Worm (Caenorhabditis elegans): ENCODE data around the gene kmo-1.

kmo-1 gene

DNA sequence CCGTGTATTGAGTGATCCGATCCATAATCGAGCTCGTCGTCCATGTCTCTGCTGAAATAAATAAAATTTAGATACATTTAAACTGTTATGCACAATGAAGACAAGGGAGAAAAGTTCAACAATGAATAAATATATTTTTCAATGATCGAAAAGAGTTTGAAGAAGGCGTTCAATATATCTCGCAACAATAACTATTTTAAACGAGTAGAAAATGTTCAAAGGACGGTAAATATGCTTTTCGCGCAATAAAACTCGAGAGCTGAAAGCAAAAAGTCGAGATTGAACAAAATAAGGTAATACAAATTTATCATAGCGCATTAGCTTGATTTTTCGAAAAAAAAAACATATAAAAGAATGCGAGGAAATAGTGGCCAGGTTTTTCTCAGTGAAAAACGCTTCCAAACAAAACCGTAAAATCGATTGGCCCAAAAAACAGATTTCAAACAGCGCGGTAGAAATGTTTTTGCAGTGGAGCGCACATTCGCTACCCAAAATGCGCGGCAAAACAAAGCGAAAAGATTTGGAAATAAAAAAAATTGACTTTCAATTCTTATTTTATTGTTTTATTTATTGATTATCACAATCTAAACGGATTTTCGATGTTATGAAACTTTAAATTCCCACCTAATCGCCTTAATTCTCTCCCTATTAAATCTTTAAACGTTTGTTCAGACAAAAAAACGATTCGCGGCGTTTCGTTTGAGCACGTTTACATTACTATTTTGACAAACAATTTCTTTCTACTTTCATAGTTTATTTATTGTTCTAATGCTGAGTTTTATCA lies 29.3 kb downstream of the kmo-1 start, which contains the start of the genes kup-1 and F10C2.4:
kup-1 (minus strand) TSS at position 51 of the 784 bp plus-strand sequence.
F10C2.4 (plus strand) TSS at position 734 of the 784 bp plus-strand sequence.
- TF ChIP-seq bed-3 (GFP tag; optimal IDR thresholded peaks at IDR 0.05) = no peak
- no peak for TF ChIP-seq pha-4 (tag; optimal IDR thresholded peaks at IDR 0.05)
- TF ChIP-seq M03D4.4 (tag; optimal IDR thresholded peaks at IDR 0.05) = no peak
- no peak for TF ChIP-seq unc-39 (tag; optimal IDR thresholded peaks at IDR 0.05)
- TF ChIP-seq lsy-2 (tag; optimal IDR thresholded peaks at IDR 0.05) = peak; percentile 39
- no peak for TF ChIP-seq tbx-8 (GFP tag; optimal IDR thresholded peaks at IDR 0.05)
- no peak for TF ChIP-seq zip-8 (tag; optimal IDR thresholded peaks at IDR 0.05)
- no peak for TF ChIP-seq nhr-12 (tag; optimal IDR thresholded peaks at IDR 0.05)
- no peak for TF ChIP-seq nhr-28 (tag; optimal IDR thresholded peaks at IDR 0.05)
- no peak for TF ChIP-seq unc-120 (tag; optimal IDR thresholded peaks at IDR 0.05; ENCODE audit: poor library complexity, severe bottlenecking)
- TF ChIP-seq snpc-4 (tag; optimal IDR thresholded peaks at IDR 0.05) = no peak
- no peak for TF ChIP-seq flh-1 (GFP tag; optimal IDR thresholded peaks at IDR 0.05)
- no peak for TF ChIP-seq blmp-1 (tag; optimal IDR thresholded peaks at IDR 0.05)
- TF ChIP-seq hlh-1 (tag; optimal IDR thresholded peaks at IDR 0.05) = no peak
- TF ChIP-seq ceh-39 (tag; optimal IDR thresholded peaks at IDR 0.05) = peak; percentile 61
- TF ChIP-seq mls-2 (tag; optimal IDR thresholded peaks at IDR 0.05) = no peak
- TF ChIP-seq mep-1 (tag; optimal IDR thresholded peaks at IDR 0.05) = peak; percentile 53
- TF ChIP-seq nhr-237 (tag; optimal IDR thresholded peaks at IDR 0.05) = peak; percentile 5
- TF ChIP-seq nhr-2 (tag; optimal IDR thresholded peaks at IDR 0.05) = peak; percentile 13
- no peak for TF ChIP-seq mab-5 (tag; optimal IDR thresholded peaks at IDR 0.05)
- no peak for TF ChIP-seq cnd-1 (tag; optimal IDR thresholded peaks at IDR 0.05)
- TF ChIP-seq lin-32 (GFP tag; optimal IDR thresholded peaks at IDR 0.05) = no peak

DNA sequence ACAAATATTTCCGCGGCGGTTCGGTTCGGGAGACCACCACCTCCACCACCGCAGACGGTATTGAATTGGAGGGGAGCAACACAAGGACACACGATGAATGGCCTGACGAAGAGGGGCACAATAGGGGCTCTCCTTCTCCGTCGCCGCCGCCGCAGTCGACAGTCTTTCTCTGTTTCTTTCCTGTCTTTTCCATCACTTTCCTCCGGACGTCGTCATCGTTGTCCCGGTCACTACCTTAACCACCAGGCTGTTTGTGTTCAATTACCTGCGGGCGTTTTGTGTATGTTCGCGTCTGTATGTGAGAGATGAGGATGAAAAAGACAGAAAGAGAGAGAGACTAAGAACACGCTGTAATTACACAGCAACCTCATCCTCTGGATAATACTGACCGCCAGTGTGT lies 30.6 kb downstream of the kmo-1 start:
- TF ChIP-seq mab-5 (tag; optimal IDR thresholded peaks at IDR 0.05) = no peak
- no peak for TF ChIP-seq unc-120 (tag; optimal IDR thresholded peaks at IDR 0.05; ENCODE audit: poor library complexity, severe bottlenecking)
- no peak for TF ChIP-seq blmp-1 (tag; optimal IDR thresholded peaks at IDR 0.05)
- peak; percentile 39 for TF ChIP-seq mls-2 (tag; optimal IDR thresholded peaks at IDR 0.05)
- peak; percentile 74 for TF ChIP-seq nhr-2 (tag; optimal IDR thresholded peaks at IDR 0.05)
- peak; percentile 51 for TF ChIP-seq ceh-43 (GFP tag; optimal IDR thresholded peaks at IDR 0.05)
- TF ChIP-seq lin-32 (GFP tag; optimal IDR thresholded peaks at IDR 0.05) = no peak

DNA sequence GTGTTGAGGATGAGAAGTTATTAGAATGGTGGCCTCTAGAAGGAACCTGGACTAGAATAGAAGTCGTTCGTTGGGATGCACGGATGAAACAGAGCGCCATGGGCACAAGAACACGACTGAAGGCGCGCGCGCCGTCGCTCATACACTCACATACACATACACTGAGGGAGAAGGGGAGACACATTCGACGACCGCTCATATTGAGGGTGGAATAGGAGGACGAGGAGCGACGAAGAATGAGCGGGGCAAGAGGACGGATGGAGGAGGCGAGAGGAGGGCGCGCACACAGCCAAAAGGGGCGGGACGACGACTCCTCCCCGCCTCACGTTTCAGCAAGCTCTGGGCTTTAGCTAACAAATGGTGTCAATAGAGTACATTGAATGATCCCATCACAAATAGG lies 31.5 kb downstream of the kmo-1 start:
- TF ChIP-seq mls-2 (tag; optimal IDR thresholded peaks at IDR 0.05) (peak; percentile 50), nhr-237 (tag; optimal IDR thresholded peaks at IDR 0.05) (no peak), nhr-28 (tag; optimal IDR thresholded peaks at IDR 0.05) (no peak), elt-3 (tag; optimal IDR thresholded peaks at IDR 0.05) (no peak), unc-39 (tag; optimal IDR thresholded peaks at IDR 0.05) (no peak), unc-120 (tag; optimal IDR thresholded peaks at IDR 0.05; ENCODE audit: poor library complexity, severe bottlenecking) (peak; percentile 34), ceh-43 (GFP tag; optimal IDR thresholded peaks at IDR 0.05) (no peak), pha-4 (tag; optimal IDR thresholded peaks at IDR 0.05) (peak; percentile 35), M03D4.4 (tag; optimal IDR thresholded peaks at IDR 0.05) (peak; percentile 12), blmp-1 (tag; optimal IDR thresholded peaks at IDR 0.05) (no peak), ham-2 (GFP tag; optimal IDR thresholded peaks at IDR 0.05) (peak; percentile 70)

DNA sequence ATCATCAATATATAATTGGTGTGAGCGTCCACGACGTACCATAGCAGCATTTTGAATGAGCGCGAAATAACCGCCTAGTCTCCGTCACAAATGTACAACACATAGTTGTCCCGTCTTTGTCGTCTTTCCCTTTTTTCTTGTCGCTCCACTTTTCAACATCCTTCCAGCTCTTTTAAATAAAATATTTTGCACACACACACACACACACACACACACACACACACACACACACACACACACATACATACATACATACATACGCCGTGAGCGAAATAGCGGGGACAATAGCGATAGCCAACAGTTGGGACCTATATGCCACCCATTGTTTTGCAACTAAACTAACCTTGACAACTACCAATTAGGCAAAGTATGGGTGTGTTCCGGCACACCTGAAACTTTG lies 32.0 kb downstream of the kmo-1 start:
- TF ChIP-seq sem-2 (GFP tag; optimal IDR thresholded peaks at IDR 0.05) = peak; percentile 10
- peak; percentile 76 for TF ChIP-seq ceh-83 (GFP tag; optimal IDR thresholded peaks at IDR 0.05)
- TF ChIP-seq drap-1 (GFP tag; optimal IDR thresholded peaks at IDR 0.05) = no peak

DNA sequence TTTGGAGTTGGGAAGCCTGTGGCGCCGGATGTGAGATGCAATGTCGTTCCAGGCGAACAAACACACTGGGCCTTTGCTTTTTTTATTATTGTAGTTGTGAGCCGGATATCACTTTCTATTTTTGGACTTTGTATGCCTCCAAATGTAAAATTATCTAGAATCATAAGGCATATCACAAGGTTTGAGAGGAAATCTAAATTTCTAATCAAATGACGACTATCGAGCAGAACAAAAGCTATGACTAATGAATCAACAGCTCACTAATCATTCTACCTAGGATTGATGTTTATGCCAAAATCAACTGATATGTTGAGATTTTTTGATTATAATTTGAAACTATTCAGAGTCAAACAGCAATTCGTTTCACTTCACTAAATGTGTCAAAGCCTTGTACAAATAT lies 32.4 kb downstream of the kmo-1 start:
- TF ChIP-seq tbx-8 (GFP tag; optimal IDR thresholded peaks at IDR 0.05) (no peak), nhr-28 (tag; optimal IDR thresholded peaks at IDR 0.05) (no peak), lsy-2 (tag; optimal IDR thresholded peaks at IDR 0.05) (no peak), lin-32 (GFP tag; optimal IDR thresholded peaks at IDR 0.05) (no peak), nhr-237 (tag; optimal IDR thresholded peaks at IDR 0.05) (no peak), unc-39 (tag; optimal IDR thresholded peaks at IDR 0.05) (no peak), sptf-1 (tag; optimal IDR thresholded peaks at IDR 0.05) (no peak), nhr-12 (tag; optimal IDR thresholded peaks at IDR 0.05) (no peak), bed-3 (GFP tag; optimal IDR thresholded peaks at IDR 0.05) (no peak), elt-3 (tag; optimal IDR thresholded peaks at IDR 0.05) (no peak), sem-2 (GFP tag; optimal IDR thresholded peaks at IDR 0.05) (no peak), pha-4 (tag; optimal IDR thresholded peaks at IDR 0.05) (no peak), ham-2 (GFP tag; optimal IDR thresholded peaks at IDR 0.05) (no peak), mep-1 (tag; optimal IDR thresholded peaks at IDR 0.05) (no peak), M03D4.4 (tag; optimal IDR thresholded peaks at IDR 0.05) (no peak), blmp-1 (tag; optimal IDR thresholded peaks at IDR 0.05) (no peak), snpc-4 (tag; optimal IDR thresholded peaks at IDR 0.05) (no peak), ceh-83 (GFP tag; optimal IDR thresholded peaks at IDR 0.05) (no peak), ceh-39 (tag; optimal IDR thresholded peaks at IDR 0.05) (no peak)

Data from whole organism, mixed stage, embryonic.